Fruit fly (Drosophila melanogaster) S2 (cell line): ENCODE results near the gene CG4829.

Experiments
- CG8478 ChIP-seq: fragments of >200 bp; optimal IDR thresholded peaks from 2 replicates; lab custom pipeline; 2018
- CTCF ChIP-seq, 2 experiments: fragments of >200 bp; optimal IDR thresholded peaks; 2 replicates each; lab custom pipeline; 2018

DNA sequence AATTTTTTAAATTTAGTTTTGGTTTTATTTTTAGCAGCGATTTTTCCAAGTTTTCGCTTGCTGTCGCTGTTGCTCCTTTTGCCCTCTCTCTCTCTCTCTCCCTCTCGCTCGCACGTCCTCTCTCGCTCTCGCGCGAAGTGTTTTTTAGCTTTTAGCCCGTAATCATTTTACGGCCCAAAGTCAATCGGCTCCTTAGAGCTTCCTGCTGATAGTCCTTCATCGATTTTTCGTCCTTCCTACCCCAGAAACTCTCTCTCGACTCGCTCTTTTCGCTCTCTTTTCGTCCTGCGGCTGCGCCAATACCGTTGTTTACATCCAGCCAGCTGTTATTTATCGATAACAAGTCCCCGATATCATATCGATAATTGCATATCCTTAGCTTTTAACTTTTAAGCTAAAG is 32.8 kb downstream of the CG4829 start, which contains the start of gene RSG7:
- no peak for TF ChIP-seq CG8478 (lab: Kevin White, UChicago)
- no peak for TF ChIP-seq CTCF (optimal IDR thresholded peaks at IDR 0.05; lab: Kevin White, UChicago)
